Worm (Caenorhabditis elegans) whole organism, L1 larva: ENCODE measurements around the gene fbxa-112.

Experiments
- elt-3 ChIP-seq, 6 experiments: fragments of 150-350 bp in 1 of 6; sonication (generic microtip); optimal IDR thresholded peaks; 2 replicates each; lab custom pipeline; 2017 to 2018; ENCODE audit warnings: missing biosample characterization in 6 of 6, missing genetic modification characterization in 6 of 6, inconsistent platforms in 1 of 6
- lin-13 ChIP-seq: fragments of 150-350 bp; optimal IDR thresholded peaks from 2 replicates; lab custom pipeline; 2014; ENCODE audit warnings: missing biosample characterization, missing genetic modification reagents, missing genetic modification characterization
- nhr-77 ChIP-seq: fragments of 150-350 bp; optimal IDR thresholded peaks from 2 replicates; lab custom pipeline; 2014; ENCODE audit warnings: missing biosample characterization, missing genetic modification characterization
- snpc-4 ChIP-seq: fragments of 150-350 bp; optimal IDR thresholded peaks from 2 replicates; lab custom pipeline; 2014; ENCODE audit warnings: missing biosample characterization, missing genetic modification characterization

- TF ChIP-seq snpc-4 (tag; lab: Kevin White, UChicago) (peak; percentile 95), elt-3 (tag; optimal IDR thresholded peaks at IDR 0.05; lab: Kevin White, UChicago) (peak in 2 of 6 experiments; percentile 76 to 93), nhr-77 (tag; lab: Kevin White, UChicago) (peak; percentile 92), lin-13 (GFP tag; lab: Kevin White, UChicago) (peak; percentile 91)
These were observed 17.7 kb upstream of the fbxa-112 start, which contains the start of gene efl-1 for ce11 chrV:16965655-16966054.
